Fruit fly (Drosophila melanogaster) whole organism, embryonic: ENCODE measurements around the gene TwdlE.
A peak's percentile ranks its signal among the peaks of the same experiment; 100 is the strongest.

Experiments used
- CG14667 ChIP-seq: fragments of 200-800 bp; sonication (Bioruptor generic); IDR thresholded peaks from 2 replicates; pipeline ENCODE4 v1.3.6; 2022; ENCODE audit warnings: missing biosample characterization, missing genetic modification characterization
- CG1647 ChIP-seq: fragments of 200-800 bp; sonication (Bioruptor generic); optimal IDR thresholded peaks from 3 replicates; lab custom pipeline; 2016; ENCODE audit warnings: missing biosample characterization, missing genetic modification characterization
- CG18619 ChIP-seq: fragments of 200-800 bp; sonication (Bioruptor generic); optimal IDR thresholded peaks from 3 replicates; lab custom pipeline; 2017; ENCODE audit warnings: missing biosample characterization, mild to moderate bottlenecking, missing genetic modification characterization
- CG8359 ChIP-seq: fragments of 200-800 bp; sonication (Bioruptor generic); optimal IDR thresholded peaks from 2 replicates; lab custom pipeline; 2017; ENCODE audit warnings: missing biosample characterization, mild to moderate bottlenecking, missing genetic modification characterization, borderline replicate concordance
- CG8924 ChIP-seq: fragments of 200-800 bp; optimal IDR thresholded peaks from 3 replicates; lab custom pipeline; 2019; ENCODE audit warnings: missing biosample characterization, mild to moderate bottlenecking, missing genetic modification characterization, moderate library complexity
- Ets97D ChIP-seq: fragments of 200-800 bp; sonication (Bioruptor generic); optimal IDR thresholded peaks from 3 replicates; lab custom pipeline; 2016; ENCODE audit warnings: missing biosample characterization, missing genetic modification characterization
- Lpt ChIP-seq: fragments of >200 bp; optimal IDR thresholded peaks from 2 replicates; lab custom pipeline; 2018; ENCODE audit warnings: missing biosample characterization, missing genetic modification characterization
- Six4 ChIP-seq: fragments of 200-800 bp; sonication (Bioruptor generic); optimal IDR thresholded peaks from 2 replicates; lab custom pipeline; 2016; ENCODE audit warnings: missing biosample characterization, missing genetic modification characterization
- Ssrp ChIP-seq: fragments of 200-800 bp; sonication (Bioruptor generic); optimal IDR thresholded peaks from 2 replicates; lab custom pipeline; 2018; ENCODE audit warnings: missing biosample characterization, mild to moderate bottlenecking, missing genetic modification characterization, moderate library complexity
- jumu ChIP-seq: fragments of 200-800 bp; sonication (Bioruptor generic); optimal IDR thresholded peaks from 3 replicates; lab custom pipeline; 2016; ENCODE audit warnings: missing biosample characterization, missing genetic modification characterization
- ken ChIP-seq: fragments of 200-800 bp; sonication (Bioruptor generic); IDR thresholded peaks from 3 replicates; pipeline ENCODE4 v1.3.6; 2022; ENCODE audit warnings: missing biosample characterization, missing genetic modification characterization
- repo ChIP-seq: fragments of 200-800 bp; sonication (Bioruptor generic); optimal IDR thresholded peaks from 2 replicates; lab custom pipeline; 2016; ENCODE audit warnings: missing biosample characterization, missing genetic modification characterization
- row ChIP-seq: fragments of 200-800 bp; sonication (Bioruptor generic); IDR thresholded peaks from 3 replicates; pipeline ENCODE4 v1.3.6; 2022; ENCODE audit warnings: missing biosample characterization, missing genetic modification characterization

dm6 chr2L:7885271-7885670, 24.6 kb upstream of the TwdlE start, which contains the start of the genes SmE and CG34132:
- TF ChIP-seq CG8924 (tag; lab: Kevin White, UChicago) (no peak), Ssrp (tag; lab: Kevin White, UChicago) (no peak), Lpt (GFP tag; lab: Kevin White, UChicago) (no peak), ken (GFP tag; lab: Robert Waterston, UW) (no peak), CG1647 (GFP tag; lab: Kevin White, UChicago) (no peak), jumu (GFP tag; lab: Kevin White, UChicago) (no peak), repo (GFP tag; lab: Kevin White, UChicago) (no peak), CG18619 (GFP tag; lab: Kevin White, UChicago) (no peak), row (GFP tag; lab: Robert Waterston, UW) (peak; percentile 34; the same call in 1 of the 3 replicates), CG14667 (GFP tag; lab: Robert Waterston, UW) (no peak), Six4 (GFP tag; lab: Kevin White, UChicago) (no peak), Ets97D (peak; percentile 26), CG8359 (no peak)
